Worm (Caenorhabditis elegans) whole organism, mixed stage, embryonic: Measurements from ENCODE around the gene zgpa-1.

Experiments used
- M03D4.4 ChIP-seq: sonication (generic microtip); optimal IDR thresholded peaks from 2 replicates; lab custom pipeline; 2017; ENCODE audit warnings: mild to moderate bottlenecking, missing genetic modification characterization, missing compliant biosample characterization
- bed-3 ChIP-seq: fragments of 200-800 bp; sonication (Bioruptor generic); optimal IDR thresholded peaks from 3 replicates; lab custom pipeline; 2018; ENCODE audit warnings: mild to moderate bottlenecking, missing genetic modification characterization, moderate library complexity, missing compliant biosample characterization
- blmp-1 ChIP-seq: fragments of 150-350 bp; optimal IDR thresholded peaks from 2 replicates; lab custom pipeline; 2014; ENCODE audit warnings: missing biosample characterization, missing genetic modification characterization
- ceh-39 ChIP-seq: fragments of 150-350 bp; optimal IDR thresholded peaks from 2 replicates; lab custom pipeline; 2014; ENCODE audit warnings: missing biosample characterization, missing genetic modification characterization
- ceh-43 ChIP-seq: fragments of 200-800 bp; sonication (Bioruptor generic); optimal IDR thresholded peaks from 2 replicates; lab custom pipeline; 2018; ENCODE audit warnings: mild to moderate bottlenecking, missing genetic modification characterization, moderate library complexity, missing compliant biosample characterization
- ceh-83 ChIP-seq: fragments of 200-800 bp; sonication (Bioruptor generic); optimal IDR thresholded peaks from 2 replicates; lab custom pipeline; 2018; ENCODE audit warnings: mild to moderate bottlenecking, missing genetic modification characterization, missing compliant biosample characterization
- ces-1 ChIP-seq: fragments of 150-350 bp; optimal IDR thresholded peaks from 2 replicates; lab custom pipeline; 2014; ENCODE audit warnings: missing biosample characterization, missing genetic modification reagents, missing genetic modification characterization
- cnd-1 ChIP-seq: fragments of 200-800 bp; sonication (Bioruptor generic); optimal IDR thresholded peaks from 2 replicates; lab custom pipeline; 2018; ENCODE audit warnings: mild to moderate bottlenecking, missing genetic modification characterization, missing compliant biosample characterization
- drap-1 ChIP-seq: fragments of 200-800 bp; sonication (Bioruptor generic); optimal IDR thresholded peaks from 3 replicates; lab custom pipeline; 2018; ENCODE audit warnings: mild to moderate bottlenecking, missing genetic modification characterization, missing compliant biosample characterization
- elt-1 ChIP-seq: sonication (generic microtip); optimal IDR thresholded peaks from 2 replicates; lab custom pipeline; 2017; ENCODE audit warnings: missing genetic modification characterization, mild to moderate bottlenecking, missing compliant biosample characterization, antibody characterized with exemption, moderate library complexity, borderline replicate concordance; ENCODE audit not compliant: insufficient read depth
- elt-3 ChIP-seq: fragments of 150-350 bp; optimal IDR thresholded peaks from 2 replicates; lab custom pipeline; 2014; ENCODE audit warnings: missing biosample characterization, missing genetic modification characterization
- flh-1 ChIP-seq: fragments of 200-800 bp; sonication (Bioruptor generic); optimal IDR thresholded peaks from 2 replicates; lab custom pipeline; 2018; ENCODE audit warnings: mild to moderate bottlenecking, missing genetic modification characterization, moderate library complexity, missing compliant biosample characterization
- ham-2 ChIP-seq: fragments of 200-800 bp; sonication (Bioruptor generic); optimal IDR thresholded peaks from 2 replicates; lab custom pipeline; 2018; ENCODE audit warnings: mild to moderate bottlenecking, missing genetic modification characterization, missing compliant biosample characterization
- hlh-1 ChIP-seq: fragments of 150-350 bp; optimal IDR thresholded peaks from 2 replicates; lab custom pipeline; 2014; ENCODE audit warnings: missing biosample characterization, missing genetic modification reagents, missing genetic modification characterization
- lin-13 ChIP-seq: fragments of 150-350 bp; optimal IDR thresholded peaks from 2 replicates; lab custom pipeline; 2014; ENCODE audit warnings: missing biosample characterization, missing genetic modification characterization
- lin-32 ChIP-seq: fragments of 200-800 bp; sonication (Bioruptor generic); optimal IDR thresholded peaks from 2 replicates; lab custom pipeline; 2018; ENCODE audit warnings: mild to moderate bottlenecking, missing genetic modification characterization, missing compliant biosample characterization
- lsy-2 ChIP-seq: fragments of 150-350 bp; optimal IDR thresholded peaks from 2 replicates; lab custom pipeline; 2014; ENCODE audit warnings: missing biosample characterization, missing genetic modification characterization
- mab-5 ChIP-seq: fragments of 150-350 bp; optimal IDR thresholded peaks from 2 replicates; lab custom pipeline; 2014; ENCODE audit warnings: missing biosample characterization, missing genetic modification characterization
- mep-1 ChIP-seq: fragments of 150-350 bp; optimal IDR thresholded peaks from 2 replicates; lab custom pipeline; 2017; ENCODE audit warnings: missing biosample characterization, missing genetic modification reagents, missing genetic modification characterization, inconsistent platforms
- mls-2 ChIP-seq: sonication (generic microtip); optimal IDR thresholded peaks from 2 replicates; lab custom pipeline; 2016; ENCODE audit warnings: mild to moderate bottlenecking, missing genetic modification characterization, moderate library complexity, missing compliant biosample characterization
- nhr-12 ChIP-seq: fragments of 150-350 bp; optimal IDR thresholded peaks from 2 replicates; lab custom pipeline; 2014; ENCODE audit warnings: missing biosample characterization, missing genetic modification characterization
- nhr-2 ChIP-seq: fragments of 150-350 bp; optimal IDR thresholded peaks from 2 replicates; lab custom pipeline; 2014; ENCODE audit warnings: missing biosample characterization, missing genetic modification characterization
- nhr-237 ChIP-seq: fragments of 150-350 bp; optimal IDR thresholded peaks from 2 replicates; lab custom pipeline; 2014; ENCODE audit warnings: missing biosample characterization, missing genetic modification characterization
- nhr-28 ChIP-seq: fragments of 150-350 bp; optimal IDR thresholded peaks from 2 replicates; lab custom pipeline; 2014; ENCODE audit warnings: missing biosample characterization, missing genetic modification characterization
- nhr-76 ChIP-seq: sonication (generic microtip); optimal IDR thresholded peaks from 2 replicates; lab custom pipeline; 2017; ENCODE audit warnings: missing biosample characterization, missing genetic modification characterization
- pha-4 ChIP-seq: fragments of 150-350 bp; optimal IDR thresholded peaks from 2 replicates; lab custom pipeline; 2018; ENCODE audit warnings: missing biosample characterization, missing genetic modification reagents, missing genetic modification characterization
- sem-2 ChIP-seq: fragments of 200-800 bp; sonication (Bioruptor generic); optimal IDR thresholded peaks from 2 replicates; lab custom pipeline; 2018; ENCODE audit warnings: mild to moderate bottlenecking, missing genetic modification characterization, missing compliant biosample characterization
- snpc-4 ChIP-seq: fragments of 150-350 bp; optimal IDR thresholded peaks from 2 replicates; lab custom pipeline; 2014; ENCODE audit warnings: missing biosample characterization, missing genetic modification characterization
- sptf-1 ChIP-seq: sonication (generic microtip); optimal IDR thresholded peaks from 2 replicates; lab custom pipeline; 2017; ENCODE audit warnings: mild to moderate bottlenecking, missing genetic modification characterization, moderate library complexity, missing compliant biosample characterization
- tbx-8 ChIP-seq: fragments of 200-800 bp; sonication (Bioruptor generic); optimal IDR thresholded peaks from 2 replicates; lab custom pipeline; 2018; ENCODE audit warnings: mild to moderate bottlenecking, missing genetic modification characterization, moderate library complexity, missing compliant biosample characterization
- unc-120 ChIP-seq: sonication (generic microtip); optimal IDR thresholded peaks from 2 replicates; lab custom pipeline; 2017; ENCODE audit warnings: missing genetic modification characterization, missing compliant biosample characterization; ENCODE audit not compliant: poor library complexity, severe bottlenecking
- unc-39 ChIP-seq: fragments of 150-350 bp; optimal IDR thresholded peaks from 2 replicates; lab custom pipeline; 2014; ENCODE audit warnings: missing biosample characterization, missing genetic modification characterization
- unc-62 ChIP-seq: fragments of 150-350 bp; optimal IDR thresholded peaks from 2 replicates; lab custom pipeline; 2014; ENCODE audit warnings: missing biosample characterization, missing genetic modification reagents, missing genetic modification characterization
- zip-8 ChIP-seq: fragments of 150-350 bp; optimal IDR thresholded peaks from 2 replicates; lab custom pipeline; 2014; ENCODE audit warnings: missing biosample characterization, missing genetic modification characterization
- ztf-11 ChIP-seq: fragments of 150-350 bp; optimal IDR thresholded peaks from 2 replicates; lab custom pipeline; 2014; ENCODE audit warnings: missing biosample characterization, missing genetic modification characterization

Gene zgpa-1

ce11 chrIV:7790801-7791588 is 21.6 kb downstream of the zgpa-1 start, which contains the start of gene rsp-6:
TSS of gene rsp-6 (minus strand) at chrIV:7791229.
- TF ChIP-seq nhr-76 (tag; lab: Kevin White, UChicago): no peak
- no peak for TF ChIP-seq ztf-11 (tag; lab: Kevin White, UChicago)
- peak; percentile 56 for TF ChIP-seq unc-120 (tag; lab: Kevin White, UChicago)
- TF ChIP-seq snpc-4 (tag; lab: Kevin White, UChicago): no peak
- TF ChIP-seq zip-8 (tag; lab: Kevin White, UChicago): no peak
- TF ChIP-seq nhr-237 (tag; lab: Kevin White, UChicago): peak; percentile 86
- peak; percentile 30 for TF ChIP-seq elt-1 (tag; lab: Kevin White, UChicago)
- no peak for TF ChIP-seq elt-3
- peak; percentile 6 for TF ChIP-seq sptf-1
- no peak for TF ChIP-seq nhr-28
- TF ChIP-seq bed-3: no peak
- peak; percentile 85 for TF ChIP-seq lin-13
- TF ChIP-seq ham-2: no peak
- no peak for TF ChIP-seq blmp-1 (tag; lab: Kevin White, UChicago)
- TF ChIP-seq hlh-1 (tag; lab: Kevin White, UChicago): peak; percentile 95
- no peak for TF ChIP-seq ceh-43 (GFP tag; lab: Kevin White, UChicago)
- no peak for TF ChIP-seq flh-1 (GFP tag; lab: Kevin White, UChicago)
- peak; percentile 87 for TF ChIP-seq ces-1 (GFP tag; lab: Kevin White, UChicago)
- no peak for TF ChIP-seq lin-32
- TF ChIP-seq cnd-1: peak; percentile 58
- no peak for TF ChIP-seq ceh-83
- TF ChIP-seq tbx-8 (GFP tag; lab: Kevin White, UChicago): no peak
- peak; percentile 2 for TF ChIP-seq nhr-12 (tag; lab: Kevin White, UChicago)
- no peak for TF ChIP-seq sem-2 (GFP tag; lab: Kevin White, UChicago)
- peak; percentile 86 for TF ChIP-seq ceh-39
- TF ChIP-seq drap-1 (GFP tag; lab: Kevin White, UChicago): peak; percentile 20
- TF ChIP-seq M03D4.4 (tag; lab: Kevin White, UChicago): no peak
- peak; percentile 94 for TF ChIP-seq pha-4 (tag; lab: Kevin White, UChicago)
- peak; percentile 77 for TF ChIP-seq unc-62
- no peak for TF ChIP-seq unc-39 (tag; lab: Kevin White, UChicago)
- no peak for TF ChIP-seq nhr-2 (tag; lab: Kevin White, UChicago)
- no peak for TF ChIP-seq mls-2 (tag; lab: Kevin White, UChicago)
- no peak for TF ChIP-seq mab-5 (tag; lab: Kevin White, UChicago)
- peak; percentile 98 for TF ChIP-seq mep-1
- TF ChIP-seq lsy-2 (tag; lab: Kevin White, UChicago): peak; percentile 98

ce11 chrIV:7790151-7790691 is 22.4 kb downstream of the zgpa-1 start:
- no peak for TF ChIP-seq unc-120 (tag; lab: Kevin White, UChicago)
- TF ChIP-seq mls-2 (tag; lab: Kevin White, UChicago): no peak
- no peak for TF ChIP-seq nhr-2 (tag; lab: Kevin White, UChicago)
- no peak for TF ChIP-seq M03D4.4 (tag; lab: Kevin White, UChicago)
- TF ChIP-seq bed-3: no peak
- no peak for TF ChIP-seq mep-1
- no peak for TF ChIP-seq snpc-4 (tag; lab: Kevin White, UChicago)
- no peak for TF ChIP-seq ces-1 (GFP tag; lab: Kevin White, UChicago)
- no peak for TF ChIP-seq nhr-237 (tag; lab: Kevin White, UChicago)
- no peak for TF ChIP-seq nhr-28
- TF ChIP-seq lin-13: no peak
- no peak for TF ChIP-seq nhr-76 (tag; lab: Kevin White, UChicago)
- no peak for TF ChIP-seq lin-32
- no peak for TF ChIP-seq unc-62
- no peak for TF ChIP-seq drap-1 (GFP tag; lab: Kevin White, UChicago)
- no peak for TF ChIP-seq ceh-43 (GFP tag; lab: Kevin White, UChicago)
- TF ChIP-seq zip-8 (tag; lab: Kevin White, UChicago): no peak
- TF ChIP-seq, all 35 proteins: peak for 0

ce11 chrIV:7789521-7789949 is 23.1 kb downstream of the zgpa-1 start, which contains the start of gene imp-3:
TSS of gene imp-3 (minus strand) at chrIV:7789613.
- TF ChIP-seq sem-2 (GFP tag; lab: Kevin White, UChicago): peak; percentile 17
- peak; percentile 25 for TF ChIP-seq lsy-2 (tag; lab: Kevin White, UChicago)
- TF ChIP-seq unc-62: no peak
- TF ChIP-seq ceh-43 (GFP tag; lab: Kevin White, UChicago): no peak
- TF ChIP-seq drap-1 (GFP tag; lab: Kevin White, UChicago): no peak
- TF ChIP-seq pha-4 (tag; lab: Kevin White, UChicago): no peak
- peak; percentile 7 for TF ChIP-seq hlh-1 (tag; lab: Kevin White, UChicago)
